Worm (Caenorhabditis elegans): Measurements from ENCODE around the gene T23F2.4.

ce11 chrX:5509114-5509877 is 5.6 kb downstream of the T23F2.4 start:
- TF ChIP-seq him-1 (tag; optimal IDR thresholded peaks at IDR 0.05) (no peak), W03F9.2 (tag; optimal IDR thresholded peaks at IDR 0.05) (no peak), dao-5 (tag; optimal IDR thresholded peaks at IDR 0.05) (no peak)

All from whole organism, L4/young adult.